Worm (Caenorhabditis elegans) whole organism, L3 larva: ENCODE data around the gene sra-38.
A peak's percentile ranks its signal among the peaks of the same experiment; 100 is the strongest.

Experiments
- ama-1 ChIP-seq: fragments of 150-350 bp; optimal IDR thresholded peaks from 2 replicates; lab custom pipeline; 2018
- ceh-16 ChIP-seq: sonication (generic microtip); optimal IDR thresholded peaks from 2 replicates; lab custom pipeline; 2017; ENCODE audit warnings: missing biosample characterization, missing genetic modification characterization
- ceh-9 ChIP-seq: sonication (generic microtip); optimal IDR thresholded peaks from 2 replicates; lab custom pipeline; 2018; ENCODE audit warnings: missing biosample characterization, missing genetic modification characterization
- egl-5 ChIP-seq: fragments of 150-350 bp; optimal IDR thresholded peaks from 2 replicates; lab custom pipeline; 2017; ENCODE audit warnings: missing biosample characterization, missing genetic modification reagents, missing genetic modification characterization, inconsistent platforms
- elt-1 ChIP-seq: fragments of 150-350 bp; optimal IDR thresholded peaks from 2 replicates; lab custom pipeline; 2014; ENCODE audit warnings: missing biosample characterization, missing genetic modification characterization
- elt-2 ChIP-seq: sonication (generic microtip); optimal IDR thresholded peaks from 2 replicates; lab custom pipeline; 2016; ENCODE audit warnings: missing genetic modification reagents, mild to moderate bottlenecking, missing genetic modification characterization, missing compliant biosample characterization
- eor-1 ChIP-seq, 2 experiments: fragments of 150-350 bp; optimal IDR thresholded peaks; 2 replicates each; lab custom pipeline; 2014 to 2018; ENCODE audit warnings: missing biosample characterization in 2 of 2, missing genetic modification characterization in 2 of 2
- fkh-10 ChIP-seq: sonication (generic microtip); optimal IDR thresholded peaks from 2 replicates; lab custom pipeline; 2017; ENCODE audit warnings: missing biosample characterization, missing genetic modification reagents, missing genetic modification characterization
- fkh-2 ChIP-seq: fragments of 150-350 bp; optimal IDR thresholded peaks from 2 replicates; lab custom pipeline; 2014; ENCODE audit warnings: missing biosample characterization, missing genetic modification reagents, missing genetic modification characterization
- hmg-11 ChIP-seq: sonication (generic microtip); optimal IDR thresholded peaks from 2 replicates; lab custom pipeline; 2016; ENCODE audit warnings: missing genetic modification characterization, missing compliant biosample characterization
- lin-15B ChIP-seq: fragments of 150-350 bp; optimal IDR thresholded peaks from 2 replicates; lab custom pipeline; 2014; ENCODE audit warnings: missing biosample characterization, missing genetic modification characterization
- mdl-1 ChIP-seq: fragments of 150-350 bp; optimal IDR thresholded peaks from 2 replicates; lab custom pipeline; 2014; ENCODE audit warnings: missing biosample characterization, missing genetic modification characterization
- nfya-1 ChIP-seq: sonication (generic microtip); optimal IDR thresholded peaks from 2 replicates; lab custom pipeline; 2017; ENCODE audit warnings: missing genetic modification characterization, mild to moderate bottlenecking, missing compliant biosample characterization, antibody characterized with exemption, moderate library complexity; ENCODE audit not compliant: insufficient read depth
- nhr-11 ChIP-seq: fragments of 150-350 bp; optimal IDR thresholded peaks from 2 replicates; lab custom pipeline; 2014; ENCODE audit warnings: missing biosample characterization, missing genetic modification characterization
- nhr-12 ChIP-seq: fragments of 150-350 bp; optimal IDR thresholded peaks from 2 replicates; lab custom pipeline; 2014; ENCODE audit warnings: missing biosample characterization, missing genetic modification characterization
- nhr-23 ChIP-seq: fragments of 150-350 bp; optimal IDR thresholded peaks from 2 replicates; lab custom pipeline; 2014; ENCODE audit warnings: missing biosample characterization, missing genetic modification reagents, missing genetic modification characterization
- nhr-237 ChIP-seq: fragments of 150-350 bp; optimal IDR thresholded peaks from 2 replicates; lab custom pipeline; 2014; ENCODE audit warnings: missing biosample characterization, missing genetic modification characterization
- nhr-25 ChIP-seq: sonication (generic microtip); optimal IDR thresholded peaks from 2 replicates; lab custom pipeline; 2017; ENCODE audit warnings: missing biosample characterization, missing genetic modification characterization
- nhr-28 ChIP-seq: fragments of 150-350 bp; optimal IDR thresholded peaks from 2 replicates; lab custom pipeline; 2014; ENCODE audit warnings: missing biosample characterization, missing genetic modification characterization
- nhr-43 ChIP-seq: sonication (generic microtip); optimal IDR thresholded peaks from 2 replicates; lab custom pipeline; 2016; ENCODE audit warnings: mild to moderate bottlenecking, missing genetic modification characterization, missing compliant biosample characterization; ENCODE audit not compliant: poor library complexity, severe bottlenecking
- nhr-77 ChIP-seq: fragments of 150-350 bp; optimal IDR thresholded peaks from 2 replicates; lab custom pipeline; 2014; ENCODE audit warnings: missing biosample characterization, missing genetic modification characterization
- pha-4 ChIP-seq: fragments of 150-350 bp; optimal IDR thresholded peaks from 2 replicates; lab custom pipeline; 2014; ENCODE audit warnings: missing biosample characterization, missing genetic modification reagents, missing genetic modification characterization
- sea-2 ChIP-seq: fragments of 150-350 bp; sonication (generic microtip); optimal IDR thresholded peaks from 4 replicates; lab custom pipeline; 2014; ENCODE audit warnings: missing biosample characterization, missing genetic modification reagents, missing genetic modification characterization
- tbx-2 ChIP-seq: sonication (generic microtip); optimal IDR thresholded peaks from 2 replicates; lab custom pipeline; 2016; ENCODE audit warnings: mild to moderate bottlenecking, missing genetic modification characterization, missing compliant biosample characterization
- unc-39 ChIP-seq: sonication (generic microtip); optimal IDR thresholded peaks from 4 replicates; lab custom pipeline; 2017; ENCODE audit warnings: missing biosample characterization, missing genetic modification characterization
- unc-62 ChIP-seq: fragments of 150-350 bp; sonication (generic microtip); optimal IDR thresholded peaks from 4 replicates; lab custom pipeline; 2014; ENCODE audit warnings: missing biosample characterization, missing genetic modification reagents, missing genetic modification characterization
- zag-1 ChIP-seq: fragments of 150-350 bp; optimal IDR thresholded peaks from 2 replicates; lab custom pipeline; 2014; ENCODE audit warnings: missing biosample characterization, missing genetic modification characterization
- ztf-11 ChIP-seq: fragments of 150-350 bp; optimal IDR thresholded peaks from 2 replicates; lab custom pipeline; 2014; ENCODE audit warnings: missing biosample characterization, missing genetic modification characterization

The sra-38 gene

ce11 chrX:13878082-13878481 is 21.9 kb downstream of the sra-38 start:
- TF ChIP-seq lin-15B (tag; lab: Kevin White, UChicago) (no peak), nhr-12 (no peak), tbx-2 (tag; lab: Kevin White, UChicago) (no peak)
- TF ChIP-seq, all 47 proteins: peak for 0

- TF ChIP-seq nhr-77 (tag; lab: Kevin White, UChicago) = no peak
- TF ChIP-seq nhr-43 = no peak
- peak; percentile 46 for TF ChIP-seq elt-2 (tag; lab: Kevin White, UChicago)
These were observed 23.1 kb downstream of the sra-38 start for ce11 chrX:13876860-13877259.

ce11 chrX:13875913-13876312 is 24.0 kb downstream of the sra-38 start:
- no peak for TF ChIP-seq ceh-16 (tag; lab: Kevin White, UChicago)
- no peak for TF ChIP-seq hmg-11 (tag; lab: Kevin White, UChicago)
- TF ChIP-seq nhr-11 (tag; lab: Kevin White, UChicago) = no peak
- peak; percentile 9 for TF ChIP-seq unc-39 (tag; lab: Kevin White, UChicago)
- no peak for TF ChIP-seq unc-62 (GFP tag; lab: Kevin White, UChicago)
- no peak for TF ChIP-seq eor-1 (tag; optimal IDR thresholded peaks at IDR 0.05; lab: Kevin White, UChicago)

ce11 chrX:13873324-13873933 is 26.5 kb downstream of the sra-38 start:
- TF ChIP-seq egl-5 (tag; lab: Kevin White, UChicago) = peak; percentile 77
- no peak for TF ChIP-seq nhr-237 (tag; lab: Kevin White, UChicago)

ce11 chrX:13871110-13871509 is 28.8 kb downstream of the sra-38 start:
- TF ChIP-seq mdl-1 (tag; lab: Kevin White, UChicago) (no peak), hmg-11 (tag; lab: Kevin White, UChicago) (no peak), tbx-2 (tag; lab: Kevin White, UChicago) (no peak), sea-2 (no peak), egl-5 (tag; lab: Kevin White, UChicago) (peak; percentile 17), ceh-16 (tag; lab: Kevin White, UChicago) (no peak), unc-62 (GFP tag; lab: Kevin White, UChicago) (no peak)

ce11 chrX:13864191-13864590 is 35.8 kb downstream of the sra-38 start, which contains the start of gene M03B6.3:
M03B6.3 (minus strand) TSS chrX:13864292.
- TF ChIP-seq nhr-23 (tag; lab: Kevin White, UChicago) (peak; percentile 3), hmg-11 (tag; lab: Kevin White, UChicago) (no peak)

- no peak for TF ChIP-seq zag-1 (tag; lab: Kevin White, UChicago)
- no peak for TF ChIP-seq nfya-1 (tag; lab: Kevin White, UChicago)
- no peak for TF ChIP-seq ceh-9 (tag; lab: Kevin White, UChicago)
- TF ChIP-seq nhr-12 = no peak
- TF ChIP-seq nhr-28 (tag; lab: Kevin White, UChicago) = no peak
- no peak for TF ChIP-seq ama-1
- no peak for TF ChIP-seq nhr-43
- TF ChIP-seq fkh-2 (tag; lab: Kevin White, UChicago) = no peak
These were observed 41.3 kb downstream of the sra-38 start, which contains the start of gene M03B6.4 for ce11 chrX:13858693-13859092. M03B6.4 (plus strand) TSS chrX:13858841.

ce11 chrX:13855928-13856327 is 44.0 kb downstream of the sra-38 start:
- TF ChIP-seq fkh-10 (GFP tag; lab: Kevin White, UChicago) (no peak), nhr-25 (tag; lab: Kevin White, UChicago) (no peak), tbx-2 (tag; lab: Kevin White, UChicago) (no peak), ceh-9 (tag; lab: Kevin White, UChicago) (no peak), lin-15B (tag; lab: Kevin White, UChicago) (no peak), ztf-11 (tag; lab: Kevin White, UChicago) (no peak), eor-1 (tag; optimal IDR thresholded peaks at IDR 0.05; lab: Kevin White, UChicago) (no peak), pha-4 (tag; lab: Kevin White, UChicago) (no peak), elt-1 (no peak), nhr-12 (no peak)
